Fruit fly (Drosophila melanogaster) whole organism, embryonic: ENCODE data around the gene CG34284.

ENCODE experiments used
- Atf6 ChIP-seq: fragments of 200-800 bp; sonication (Bioruptor generic); IDR thresholded peaks from 2 replicates; pipeline ENCODE4 v1.3.6; 2022; ENCODE audit warnings: missing biosample characterization, missing genetic modification characterization
- Blimp-1 ChIP-seq: fragments of 200-800 bp; sonication (Bioruptor generic); optimal IDR thresholded peaks from 3 replicates; lab custom pipeline; 2018; ENCODE audit warnings: missing biosample characterization, missing genetic modification characterization, mild to moderate bottlenecking, moderate library complexity, missing genetic modification reagents
- CG1233 ChIP-seq: fragments of 200-800 bp; sonication (Bioruptor generic); optimal IDR thresholded peaks from 4 replicates; lab custom pipeline; 2018; ENCODE audit warnings: missing biosample characterization, mild to moderate bottlenecking, missing genetic modification characterization
- CG12659 ChIP-seq: fragments of 200-800 bp; sonication (Bioruptor generic); optimal IDR thresholded peaks from 3 replicates; lab custom pipeline; 2017; ENCODE audit warnings: mild to moderate bottlenecking, missing biosample characterization, missing genetic modification reagents, missing genetic modification characterization
- CG13287 ChIP-seq: fragments of 200-800 bp; sonication (Bioruptor generic); IDR thresholded peaks from 2 replicates; pipeline ENCODE4 v1.3.6; 2022; ENCODE audit warnings: missing biosample characterization, missing genetic modification characterization; ENCODE audit not compliant: partially characterized antibody
- CG13624 ChIP-seq: fragments of 200-800 bp; sonication (Bioruptor generic); optimal IDR thresholded peaks from 2 replicates; lab custom pipeline; 2016; ENCODE audit warnings: missing biosample characterization, missing genetic modification characterization
- CG15479 ChIP-seq: fragments of 200-800 bp; sonication (Bioruptor generic); optimal IDR thresholded peaks from 3 replicates; lab custom pipeline; 2019; ENCODE audit warnings: missing biosample characterization, mild to moderate bottlenecking, missing genetic modification characterization, moderate library complexity
- CG16779 ChIP-seq: fragments of 200-800 bp; sonication (Bioruptor generic); IDR thresholded peaks from 2 replicates; pipeline ENCODE4 v1.3.6; 2022; ENCODE audit warnings: missing biosample characterization, missing genetic modification characterization
- CG18476 ChIP-seq: fragments of 200-800 bp; sonication (Bioruptor generic); optimal IDR thresholded peaks from 2 replicates; lab custom pipeline; 2016; ENCODE audit warnings: missing biosample characterization, mild to moderate bottlenecking, missing genetic modification characterization
- CG2875 ChIP-seq: fragments of 200-800 bp; sonication (Bioruptor generic); optimal IDR thresholded peaks from 2 replicates; lab custom pipeline; 2017; ENCODE audit warnings: missing biosample characterization, mild to moderate bottlenecking, missing genetic modification characterization, missing genetic modification reagents
- CG3163 ChIP-seq: fragments of 200-800 bp; sonication (Bioruptor generic); optimal IDR thresholded peaks from 3 replicates; lab custom pipeline; 2016; ENCODE audit warnings: missing biosample characterization, missing genetic modification characterization
- CG3726 ChIP-seq: fragments of 200-800 bp; sonication (Bioruptor generic); IDR thresholded peaks from 3 replicates; pipeline ENCODE4, ENCODE4 v1.3.6; 2022; ENCODE audit warnings: missing biosample characterization, missing genetic modification characterization
- CG4328 ChIP-seq: fragments of 200-800 bp; sonication (Bioruptor generic); optimal IDR thresholded peaks from 3 replicates; lab custom pipeline; 2017; ENCODE audit warnings: missing biosample characterization, missing genetic modification reagents, missing genetic modification characterization
- CG4707 ChIP-seq: fragments of 200-800 bp; sonication (Bioruptor generic); optimal IDR thresholded peaks from 2 replicates; lab custom pipeline; 2018; ENCODE audit warnings: missing biosample characterization, mild to moderate bottlenecking, missing genetic modification characterization, moderate library complexity
- CG8290 ChIP-seq, 3 experiments: fragments of 200-800 bp; sonication (Bioruptor generic); optimal IDR thresholded peaks; 2 replicates each; lab custom pipeline; 2016 to 2019; ENCODE audit warnings: missing biosample characterization in 3 of 3, missing genetic modification characterization in 3 of 3, mild to moderate bottlenecking in 2 of 3, moderate library complexity in 1 of 3
- CG8478 ChIP-seq: fragments of >200 bp; optimal IDR thresholded peaks from 2 replicates; lab custom pipeline; 2018
- CrebB ChIP-seq: fragments of 200-800 bp; sonication (Bioruptor generic); optimal IDR thresholded peaks from 3 replicates; lab custom pipeline; 2018; ENCODE audit warnings: missing biosample characterization, mild to moderate bottlenecking, missing genetic modification characterization
- Dip2 ChIP-seq: fragments of 200-800 bp; sonication (Bioruptor generic); IDR thresholded peaks from 2 replicates; pipeline ENCODE4 v1.3.6; 2022; ENCODE audit warnings: missing biosample characterization, missing genetic modification characterization
- Drgx ChIP-seq: fragments of 200-800 bp; sonication (Bioruptor generic); IDR thresholded peaks from 2 replicates; pipeline ENCODE4 v1.3.6; 2022; ENCODE audit warnings: missing biosample characterization, missing genetic modification characterization
- HLH4C ChIP-seq: fragments of 200-800 bp; sonication (Bioruptor generic); IDR thresholded peaks from 3 replicates; pipeline ENCODE4 v1.3.6; 2022; ENCODE audit warnings: missing biosample characterization, missing genetic modification characterization; ENCODE audit not compliant: partially characterized antibody
- Jarid2 ChIP-seq: fragments of 200-800 bp; sonication (Bioruptor generic); optimal IDR thresholded peaks from 3 replicates; lab custom pipeline; 2017; ENCODE audit warnings: mild to moderate bottlenecking, missing biosample characterization, missing genetic modification reagents, missing genetic modification characterization
- MESR4 ChIP-seq: fragments of 200-800 bp; sonication (Bioruptor generic); optimal IDR thresholded peaks from 2 replicates; lab custom pipeline; 2018; ENCODE audit warnings: missing biosample characterization, mild to moderate bottlenecking, missing genetic modification characterization, moderate library complexity
- Opbp ChIP-seq: fragments of 200-800 bp; sonication (Bioruptor generic); IDR thresholded peaks from 3 replicates; pipeline ENCODE4 v1.3.6; 2022; ENCODE audit warnings: missing biosample characterization, missing genetic modification characterization; ENCODE audit not compliant: partially characterized antibody
- Rx ChIP-seq: fragments of 200-800 bp; sonication (Bioruptor generic); IDR thresholded peaks from 2 replicates; pipeline ENCODE4 v1.3.6; 2022; ENCODE audit warnings: missing biosample characterization, missing genetic modification characterization
- ab ChIP-seq: fragments of 200-800 bp; sonication (Bioruptor generic); optimal IDR thresholded peaks from 2 replicates; lab custom pipeline; 2016; ENCODE audit warnings: missing biosample characterization, missing genetic modification characterization
- az2 ChIP-seq: fragments of 200-800 bp; sonication (Bioruptor generic); optimal IDR thresholded peaks from 3 replicates; lab custom pipeline; 2016; ENCODE audit warnings: missing biosample characterization, missing genetic modification characterization
- bigmax ChIP-seq: fragments of 200-800 bp; sonication (Bioruptor generic); optimal IDR thresholded peaks from 2 replicates; lab custom pipeline; 2018; ENCODE audit warnings: missing biosample characterization, mild to moderate bottlenecking, missing genetic modification characterization
- cad ChIP-seq: fragments of >200 bp; optimal IDR thresholded peaks from 2 replicates; lab custom pipeline; 2017; ENCODE audit warnings: missing biosample characterization, missing genetic modification characterization
- chm ChIP-seq: fragments of 200-800 bp; sonication (Bioruptor generic); IDR thresholded peaks from 2 replicates; pipeline ENCODE4 v1.3.6; 2022; ENCODE audit warnings: missing biosample characterization, missing genetic modification characterization
- crp ChIP-seq, 2 experiments: fragments of 200-800 bp; sonication (Bioruptor generic); optimal IDR thresholded peaks; 2 replicates in 1 of 2; 3 replicates in 1 of 2; lab custom pipeline; 2017; ENCODE audit warnings: missing biosample characterization in 2 of 2, missing genetic modification characterization in 2 of 2, mild to moderate bottlenecking in 1 of 2, moderate library complexity in 1 of 2
- dm ChIP-seq: fragments of 200-800 bp; sonication (Bioruptor generic); optimal IDR thresholded peaks from 3 replicates; lab custom pipeline; 2016; ENCODE audit warnings: missing biosample characterization, missing genetic modification characterization
- dpn ChIP-seq, 2 experiments: fragments of 200-800 bp; sonication (Bioruptor generic); optimal IDR thresholded peaks; 3 replicates each; lab custom pipeline; 2016; ENCODE audit warnings: missing biosample characterization in 2 of 2, missing genetic modification characterization in 2 of 2
- esg ChIP-seq: fragments of 200-800 bp; sonication (Bioruptor generic); conservative IDR thresholded peaks from 2 replicates; pipeline ENCODE4 v1.3.6; 2022; ENCODE audit warnings: missing biosample characterization, missing genetic modification characterization
- ewg ChIP-seq: fragments of 200-800 bp; sonication (Bioruptor generic); optimal IDR thresholded peaks from 3 replicates; lab custom pipeline; 2017; ENCODE audit warnings: mild to moderate bottlenecking, missing biosample characterization, missing genetic modification reagents, missing genetic modification characterization
- ftz-f1 ChIP-seq: fragments of 200-800 bp; sonication (Bioruptor generic); optimal IDR thresholded peaks from 2 replicates; lab custom pipeline; 2016; ENCODE audit warnings: missing biosample characterization, missing genetic modification characterization
- grn ChIP-seq: fragments of 200-800 bp; sonication (Bioruptor generic); optimal IDR thresholded peaks from 3 replicates; lab custom pipeline; 2017; ENCODE audit warnings: missing biosample characterization, missing genetic modification characterization
- gsb-n ChIP-seq: fragments of 200-800 bp; sonication (Bioruptor generic); optimal IDR thresholded peaks from 3 replicates; lab custom pipeline; 2018; ENCODE audit warnings: missing biosample characterization, mild to moderate bottlenecking, missing genetic modification characterization
- jing ChIP-seq: fragments of 200-800 bp; sonication (Bioruptor generic); optimal IDR thresholded peaks from 2 replicates; lab custom pipeline; 2018; ENCODE audit warnings: missing biosample characterization, mild to moderate bottlenecking, missing genetic modification characterization
- lov ChIP-seq, 2 experiments: fragments of 200-800 bp in 1 of 2; fragments of >200 bp in 1 of 2; sonication (Bioruptor generic) in 1 of 2; IDR thresholded peaks in 1 of 2; optimal IDR thresholded peaks in 1 of 2; 2 replicates in 1 of 2; 3 replicates in 1 of 2; pipeline versions ENCODE4 v1.3.6 to Lab custom; 2017 to 2022; ENCODE audit warnings: missing biosample characterization in 1 of 2, missing genetic modification characterization in 1 of 2
- oc ChIP-seq: fragments of 200-800 bp; sonication (Bioruptor generic); optimal IDR thresholded peaks from 2 replicates; lab custom pipeline; 2018; ENCODE audit warnings: missing biosample characterization, mild to moderate bottlenecking, missing genetic modification characterization, moderate library complexity
- pb ChIP-seq: fragments of 200-800 bp; sonication (Bioruptor generic); optimal IDR thresholded peaks from 3 replicates; lab custom pipeline; 2016; ENCODE audit warnings: missing biosample characterization, missing genetic modification characterization
- sim ChIP-seq: fragments of 200-800 bp; sonication (Bioruptor generic); IDR thresholded peaks from 2 replicates; pipeline ENCODE4 v1.3.6; 2022; ENCODE audit warnings: missing biosample characterization, missing genetic modification characterization
- sima ChIP-seq: fragments of 200-800 bp; sonication (Bioruptor generic); optimal IDR thresholded peaks from 2 replicates; lab custom pipeline; 2016; ENCODE audit warnings: missing biosample characterization, missing genetic modification characterization
- sr ChIP-seq: fragments of 200-800 bp; sonication (Bioruptor generic); IDR thresholded peaks from 3 replicates; pipeline ENCODE4 v1.3.6; 2022; ENCODE audit warnings: missing biosample characterization, missing genetic modification characterization
- stwl ChIP-seq: fragments of 200-800 bp; sonication (Bioruptor generic); optimal IDR thresholded peaks from 3 replicates; lab custom pipeline; 2018; ENCODE audit warnings: missing biosample characterization, mild to moderate bottlenecking, missing genetic modification characterization, moderate library complexity
- ttk ChIP-seq: fragments of 200-800 bp; sonication (Bioruptor generic); IDR thresholded peaks from 2 replicates; pipeline ENCODE4 v2.1.2; 2022; ENCODE audit warnings: missing biosample characterization, missing genetic modification characterization
- zen ChIP-seq: fragments of 200-800 bp; sonication (Bioruptor generic); optimal IDR thresholded peaks from 3 replicates; lab custom pipeline; 2018; ENCODE audit warnings: missing biosample characterization, mild to moderate bottlenecking, missing genetic modification characterization, moderate library complexity

CG34284 gene

DNA sequence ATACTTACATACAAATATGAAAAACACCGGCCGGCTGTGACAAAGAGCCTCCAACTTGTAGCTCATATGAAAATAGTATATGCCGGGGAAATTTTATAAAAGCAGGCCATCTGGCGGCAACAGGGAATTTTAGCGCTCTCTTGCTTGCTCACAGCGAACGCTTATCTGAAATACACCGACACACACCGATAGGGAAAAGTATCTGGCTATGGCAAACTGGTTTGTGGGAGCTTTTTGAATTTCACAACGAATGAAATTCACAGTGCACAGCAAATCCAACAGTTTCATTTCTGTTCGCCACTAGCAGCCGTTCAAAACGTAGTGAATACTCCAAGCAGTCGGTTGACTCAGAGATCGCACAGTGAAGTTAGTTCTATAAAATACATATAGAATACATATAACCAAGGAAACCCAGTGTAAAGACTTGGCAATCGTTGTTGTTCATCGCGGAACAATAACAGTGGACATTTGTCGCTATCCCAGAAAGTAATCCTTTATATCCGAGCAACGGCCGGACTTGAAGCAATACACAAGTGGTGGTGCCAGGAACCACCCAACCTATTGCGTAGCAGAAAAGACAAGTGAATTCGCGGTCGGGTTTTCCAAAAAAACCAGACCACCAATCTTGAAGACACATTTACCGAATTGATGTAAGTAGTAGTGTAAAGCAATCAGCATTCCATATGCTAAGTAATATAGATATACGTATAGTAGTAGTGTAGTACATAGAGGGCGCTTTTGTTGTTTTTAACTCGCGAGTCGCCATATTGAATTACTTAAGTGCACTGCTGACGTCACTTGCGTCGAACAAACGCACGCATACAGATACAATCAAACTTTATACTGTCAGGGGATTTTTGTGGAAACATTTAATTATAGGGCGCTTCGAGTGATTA, 15.5 kb upstream of the CG34284 start (continued):
- TF ChIP-seq crp (GFP tag; optimal IDR thresholded peaks at IDR 0.05; lab: Kevin White, UChicago) = no peak
- no peak for TF ChIP-seq CG8478 (lab: Kevin White, UChicago)
- peak; percentile 12 for TF ChIP-seq CG1233 (GFP tag; lab: Kevin White, UChicago)
- 0 out of 2 replicates have a peak, but pooled peaks have one; percentile 30 for TF ChIP-seq sim (GFP tag; lab: Robert Waterston, UW)
- TF ChIP-seq CG3726 (GFP tag; lab: Robert Waterston, UW) = no peak
- TF ChIP-seq Opbp (GFP tag; lab: Robert Waterston, UW) = no peak
- TF ChIP-seq Dip2 (GFP tag; lab: Robert Waterston, UW) = no peak
- TF ChIP-seq CG3163 (GFP tag; lab: Kevin White, UChicago) = peak; percentile 45
- TF ChIP-seq jing (GFP tag; lab: Kevin White, UChicago) = no peak
- no peak for TF ChIP-seq ab
- TF ChIP-seq MESR4 (GFP tag; lab: Kevin White, UChicago) = no peak
- no peak for TF ChIP-seq pb (GFP tag; lab: Kevin White, UChicago)
- TF ChIP-seq CG13287 (GFP tag; lab: Robert Waterston, UW) = no peak; the same call in 1 of the 2 replicates
- TF ChIP-seq ttk (GFP tag; lab: Robert Waterston, UW) = no peak
- TF ChIP-seq ftz-f1 (GFP tag; lab: Kevin White, UChicago) = peak; percentile 24
- TF ChIP-seq esg = no peak
- no peak for TF ChIP-seq CrebB (tag; lab: Kevin White, UChicago)
- TF ChIP-seq bigmax = no peak
- TF ChIP-seq oc = no peak
- TF ChIP-seq CG16779 (GFP tag; lab: Robert Waterston, UW) = no peak
- no peak for TF ChIP-seq CG4328
- TF ChIP-seq stwl (tag; lab: Kevin White, UChicago) = no peak
- peak; percentile 71 for TF ChIP-seq Jarid2 (GFP tag; lab: Kevin White, UChicago)
- peak; percentile 43 for TF ChIP-seq CG13624 (GFP tag; lab: Kevin White, UChicago)
- peak; percentile 94 for TF ChIP-seq CG8290 (GFP tag; optimal IDR thresholded peaks at IDR 0.05; lab: Kevin White, UChicago)
- TF ChIP-seq CG8290 (tag; optimal IDR thresholded peaks at IDR 0.05; lab: Kevin White, UChicago) = peak in 1 of 2 experiments; percentile 77
- TF ChIP-seq dpn (GFP tag; optimal IDR thresholded peaks at IDR 0.05; lab: Kevin White, UChicago) = peak in 1 of 2 experiments; percentile 41
- no peak for TF ChIP-seq az2 (GFP tag; lab: Kevin White, UChicago)
- no peak for TF ChIP-seq ewg (GFP tag; lab: Kevin White, UChicago)
- no peak for TF ChIP-seq grn
- TF ChIP-seq HLH4C (GFP tag; lab: Robert Waterston, UW) = no peak; the same call in 2 of the 3 replicates
- no peak for TF ChIP-seq lov (optimal IDR thresholded peaks at IDR 0.05; lab: Kevin White, UChicago)
- TF ChIP-seq lov (GFP tag; IDR thresholded peaks at IDR 0.05; lab: Robert Waterston, UW) = no peak
- TF ChIP-seq CG4707 (GFP tag; lab: Kevin White, UChicago) = no peak
- no peak for TF ChIP-seq Rx (GFP tag; lab: Robert Waterston, UW)
- TF ChIP-seq CG18476 (GFP tag; lab: Kevin White, UChicago) = no peak
- TF ChIP-seq CG2875 = no peak
- TF ChIP-seq dm (GFP tag; lab: Kevin White, UChicago) = no peak
- 0 out of 2 replicates have a peak, but pooled peaks have one; percentile 13 for TF ChIP-seq Atf6
- TF ChIP-seq CG12659 (GFP tag; lab: Kevin White, UChicago) = peak; percentile 9
- no peak for TF ChIP-seq Blimp-1
- no peak for TF ChIP-seq zen (tag; lab: Kevin White, UChicago)
- no peak for TF ChIP-seq sima
- no peak for TF ChIP-seq cad (GFP tag; lab: Kevin White, UChicago)
- TF ChIP-seq Drgx (GFP tag; lab: Robert Waterston, UW) = peak; percentile 16; the same call in 1 of the 2 replicates
- no peak for TF ChIP-seq CG15479 (GFP tag; lab: Kevin White, UChicago)
- TF ChIP-seq gsb-n (tag; lab: Kevin White, UChicago) = no peak
- TF ChIP-seq chm (GFP tag; lab: Robert Waterston, UW) = no peak; the same call in 1 of the 2 replicates
- 0 out of 3 replicates have a peak, but pooled peaks have one; percentile 25 for TF ChIP-seq sr
